Worm (Caenorhabditis elegans) whole organism, L4 larva: Measurements from ENCODE around the gene gmn-1.

Source experiments
- Y105C5A.15 ChIP-seq: fragments of 200-800 bp; sonication (Bioruptor generic); IDR thresholded peaks from 2 replicates; pipeline ENCODE4 v1.3.6; 2022; ENCODE audit warnings: missing genetic modification characterization, missing compliant biosample characterization
- ces-1 ChIP-seq: fragments of 150-350 bp; sonication (generic microtip); optimal IDR thresholded peaks from 4 replicates; lab custom pipeline; 2014; ENCODE audit warnings: missing biosample characterization, missing genetic modification reagents, missing genetic modification characterization
- cey-2 ChIP-seq: sonication (generic microtip); optimal IDR thresholded peaks from 3 replicates; lab custom pipeline; 2017; ENCODE audit warnings: missing genetic modification characterization, mild to moderate bottlenecking, missing compliant biosample characterization, antibody characterized with exemption, borderline replicate concordance; ENCODE audit not compliant: insufficient read depth
- ctbp-1 ChIP-seq: fragments of 200-800 bp; sonication (Bioruptor generic); IDR thresholded peaks from 2 replicates; pipeline ENCODE4 v1.3.6; 2022; ENCODE audit warnings: missing genetic modification reagents, missing genetic modification characterization, missing compliant biosample characterization
- daf-16 ChIP-seq, 3 experiments: sonication (generic microtip); optimal IDR thresholded peaks; 2 replicates each; lab custom pipeline; 2016 to 2017; ENCODE audit warnings: missing genetic modification characterization in 3 of 3, missing genetic modification reagents in 3 of 3, mild to moderate bottlenecking in 2 of 3, missing compliant biosample characterization in 2 of 3, missing biosample characterization in 1 of 3, moderate library complexity in 1 of 3
- dmd-9 ChIP-seq: fragments of 200-800 bp; sonication (Bioruptor generic); IDR thresholded peaks from 2 replicates; pipeline ENCODE4 v1.3.6; 2022; ENCODE audit warnings: missing genetic modification reagents, missing genetic modification characterization, missing compliant biosample characterization
- dve-1 ChIP-seq: sonication (generic microtip); optimal IDR thresholded peaks from 2 replicates; lab custom pipeline; 2017; ENCODE audit warnings: antibody characterized with exemption, mild to moderate bottlenecking, missing genetic modification characterization, missing compliant biosample characterization; ENCODE audit not compliant: insufficient read depth
- egl-43 ChIP-seq: fragments of 200-800 bp; sonication (Bioruptor generic); IDR thresholded peaks from 2 replicates; pipeline ENCODE4 v1.3.6; 2022; ENCODE audit warnings: missing genetic modification reagents, missing genetic modification characterization, missing compliant biosample characterization
- hif-1 ChIP-seq, 2 experiments: sonication (generic microtip); optimal IDR thresholded peaks; 2 replicates each; lab custom pipeline; 2016 to 2017; ENCODE audit warnings: missing compliant biosample characterization in 2 of 2, missing genetic modification characterization in 2 of 2, missing genetic modification reagents in 2 of 2, missing genotype in 2 of 2, mild to moderate bottlenecking in 1 of 2
- hmg-1.1 ChIP-seq: fragments of 200-800 bp; sonication (Bioruptor generic); IDR thresholded peaks from 2 replicates; pipeline ENCODE4 v1.3.6; 2022; ENCODE audit warnings: missing genetic modification reagents, missing genetic modification characterization, missing compliant biosample characterization
- jun-1 ChIP-seq: fragments of 150-350 bp; optimal IDR thresholded peaks from 2 replicates; lab custom pipeline; 2014; ENCODE audit warnings: missing biosample characterization, missing genetic modification reagents, missing genetic modification characterization
- lim-7 ChIP-seq: fragments of 200-800 bp; sonication (Bioruptor generic); IDR thresholded peaks from 2 replicates; pipeline ENCODE4 v1.3.6; 2022; ENCODE audit warnings: missing genetic modification characterization, missing compliant biosample characterization
- lin-1 ChIP-seq: fragments of 200-800 bp; sonication (Bioruptor generic); IDR thresholded peaks from 2 replicates; pipeline ENCODE4 v1.3.6; 2022; ENCODE audit warnings: missing genetic modification reagents, missing genetic modification characterization, missing compliant biosample characterization
- lin-13 ChIP-seq: fragments of 150-350 bp; optimal IDR thresholded peaks from 2 replicates; lab custom pipeline; 2014; ENCODE audit warnings: missing biosample characterization, missing genetic modification reagents, missing genetic modification characterization
- lin-15B ChIP-seq: fragments of 150-350 bp; sonication (generic microtip); optimal IDR thresholded peaks from 3 replicates; lab custom pipeline; 2014; ENCODE audit warnings: missing biosample characterization, missing genetic modification characterization
- lin-29 ChIP-seq: fragments of 200-800 bp; sonication (Bioruptor generic); IDR thresholded peaks from 2 replicates; pipeline ENCODE4 v1.3.6; 2022; ENCODE audit warnings: missing genetic modification reagents, missing genetic modification characterization, missing compliant biosample characterization
- lin-38 ChIP-seq: fragments of 200-800 bp; sonication (Bioruptor generic); IDR thresholded peaks from 2 replicates; pipeline ENCODE4 v1.3.6; 2022; ENCODE audit warnings: missing genetic modification reagents, missing genetic modification characterization, missing compliant biosample characterization
- mdt-29 ChIP-seq: fragments of 200-800 bp; sonication (Bioruptor generic); IDR thresholded peaks from 2 replicates; pipeline ENCODE4 v1.3.6; 2022; ENCODE audit warnings: missing genetic modification reagents, missing genetic modification characterization, missing compliant biosample characterization
- mep-1 ChIP-seq: fragments of 150-350 bp; sonication (generic microtip); optimal IDR thresholded peaks from 3 replicates; lab custom pipeline; 2014; ENCODE audit warnings: missing biosample characterization, missing genetic modification characterization
- nhr-25 ChIP-seq: sonication (generic microtip); optimal IDR thresholded peaks from 2 replicates; lab custom pipeline; 2017; ENCODE audit warnings: missing genetic modification characterization, mild to moderate bottlenecking, missing compliant biosample characterization, antibody characterized with exemption, moderate library complexity, borderline replicate concordance; ENCODE audit not compliant: insufficient read depth
- pqm-1 ChIP-seq: sonication (generic microtip); optimal IDR thresholded peaks from 2 replicates; lab custom pipeline; 2017; ENCODE audit warnings: missing biosample characterization, missing genetic modification characterization
- saeg-2 ChIP-seq: fragments of 200-800 bp; sonication (Bioruptor generic); IDR thresholded peaks from 2 replicates; pipeline ENCODE4 v1.3.6; 2022; ENCODE audit warnings: missing genetic modification reagents, missing genetic modification characterization, missing compliant biosample characterization
- set-16 ChIP-seq: fragments of 200-800 bp; sonication (Bioruptor generic); IDR thresholded peaks from 2 replicates; pipeline ENCODE4 v1.3.6; 2022; ENCODE audit warnings: missing genetic modification reagents, missing genetic modification characterization, missing compliant biosample characterization
- skn-1 ChIP-seq: fragments of 150-350 bp; optimal IDR thresholded peaks from 2 replicates; lab custom pipeline; 2014; ENCODE audit warnings: missing biosample characterization, missing genetic modification characterization
- snpc-1.2 ChIP-seq: fragments of 200-800 bp; sonication (Bioruptor generic); IDR thresholded peaks from 2 replicates; pipeline ENCODE4 v1.3.6; 2022; ENCODE audit warnings: missing genetic modification reagents, missing genetic modification characterization, missing compliant biosample characterization
- tra-1 ChIP-seq: fragments of 200-800 bp; sonication (Bioruptor generic); IDR thresholded peaks from 2 replicates; pipeline ENCODE4 v1.3.6; 2022; ENCODE audit warnings: missing genetic modification reagents, missing genetic modification characterization, missing compliant biosample characterization
- unc-62 ChIP-seq, 3 experiments: fragments of 150-350 bp in 1 of 3; sonication (generic microtip); optimal IDR thresholded peaks in 2 of 3; peaks in 1 of 3; 1 replicate in 1 of 3; 2 replicates in 2 of 3; lab custom pipeline; 2014 to 2017; ENCODE audit warnings: missing biosample characterization in 3 of 3, missing genetic modification characterization in 3 of 3, missing genetic modification reagents in 3 of 3, missing genotype in 1 of 3
- vab-7 ChIP-seq: fragments of 200-800 bp; sonication (Bioruptor generic); IDR thresholded peaks from 2 replicates; pipeline ENCODE4 v1.3.6; 2022; ENCODE audit warnings: missing genetic modification reagents, missing genetic modification characterization, missing compliant biosample characterization
- zfp-3 ChIP-seq: fragments of 200-800 bp; sonication (Bioruptor generic); conservative IDR thresholded peaks from 2 replicates; pipeline ENCODE4 v1.3.6; 2022; ENCODE audit warnings: missing genetic modification reagents, missing genetic modification characterization, missing compliant biosample characterization

The gmn-1 gene

DNA sequence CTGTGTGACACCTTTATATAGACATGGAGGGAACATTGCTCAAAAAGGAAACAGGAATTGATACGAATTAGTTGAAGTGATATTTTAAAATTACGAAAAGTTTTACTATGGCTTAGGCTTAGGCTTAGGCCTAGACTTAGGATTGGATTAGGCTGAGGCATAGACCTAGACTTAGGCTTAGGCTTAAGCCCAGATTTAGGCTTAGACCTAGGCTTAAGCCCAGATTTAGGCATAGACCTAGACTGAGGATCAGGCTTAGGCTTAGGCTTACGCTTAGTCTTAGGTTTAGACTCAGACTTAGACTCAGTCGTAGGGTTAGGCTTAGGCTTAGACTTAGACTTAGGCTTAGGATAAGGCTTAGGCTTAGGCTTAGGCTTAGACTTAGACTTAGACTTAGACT lies 29.1 kb downstream of the gmn-1 start:
- no peak for TF ChIP-seq saeg-2 (GFP tag; lab: Robert Waterston, UW)
- peak in 1 of 2 experiments; percentile 84 for TF ChIP-seq unc-62 (GFP tag; optimal IDR thresholded peaks at IDR 0.05 in 1 of 2; lab: Kevin White, UChicago)
- TF ChIP-seq unc-62 (tag; optimal IDR thresholded peaks at IDR 0.05; lab: Kevin White, UChicago) = no peak

- TF ChIP-seq ctbp-1 (no peak), mep-1 (no peak), zfp-3 (GFP tag; lab: Robert Waterston, UW) (no peak), cey-2 (tag; lab: Kevin White, UChicago) (no peak), ces-1 (no peak), jun-1 (no peak), lin-13 (GFP tag; lab: Kevin White, UChicago) (no peak), nhr-25 (tag; lab: Kevin White, UChicago) (no peak), mdt-29 (GFP tag; lab: Robert Waterston, UW) (no peak), lin-1 (GFP tag; lab: Robert Waterston, UW) (no peak), egl-43 (GFP tag; lab: Robert Waterston, UW) (no peak)
- TF ChIP-seq, all 104 proteins: peak for 0
Measured at ce11 chrIII:12194190-12194589, 30.9 kb downstream of the gmn-1 start, which contains the start of gene Y75B8A.44. Y75B8A.44 (plus strand) TSS chrIII:12194490.

DNA sequence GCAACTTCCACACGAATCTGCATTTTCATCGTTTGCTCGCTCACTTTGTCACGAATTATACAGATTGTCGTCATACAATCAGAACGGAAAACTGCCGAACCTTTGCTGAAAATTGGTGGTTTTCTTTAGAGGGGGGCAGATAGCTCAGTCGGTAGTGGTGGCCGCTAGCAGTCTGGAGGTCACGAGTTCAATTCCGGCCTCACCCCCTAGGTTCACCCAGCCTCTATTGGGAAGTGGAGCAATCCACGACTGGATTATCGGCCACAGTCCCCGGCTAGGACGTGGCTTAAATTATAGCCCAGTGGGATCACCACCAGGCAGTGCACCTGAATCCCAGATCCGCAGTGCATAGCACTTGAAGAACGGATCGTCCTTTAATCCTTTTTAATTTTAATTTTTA lies 32.5 kb downstream of the gmn-1 start:
- TF ChIP-seq snpc-1.2 (GFP tag; lab: Robert Waterston, UW) (0 out of 2 replicates have a peak, but pooled peaks have one; percentile 27), ctbp-1 (0 out of 2 replicates have a peak, but pooled peaks have one; percentile 10), dmd-9 (GFP tag; lab: Robert Waterston, UW) (peak; percentile 45; the same call in 1 of the 2 replicates), egl-43 (GFP tag; lab: Robert Waterston, UW) (peak; percentile 55; the same call in 1 of the 2 replicates), set-16 (GFP tag; lab: Robert Waterston, UW) (peak; percentile 47; the same call in 1 of the 2 replicates), lin-38 (GFP tag; lab: Robert Waterston, UW) (peak; percentile 39; the same call in 1 of the 2 replicates), lim-7 (peak; percentile 54; the same call in 1 of the 2 replicates)

DNA sequence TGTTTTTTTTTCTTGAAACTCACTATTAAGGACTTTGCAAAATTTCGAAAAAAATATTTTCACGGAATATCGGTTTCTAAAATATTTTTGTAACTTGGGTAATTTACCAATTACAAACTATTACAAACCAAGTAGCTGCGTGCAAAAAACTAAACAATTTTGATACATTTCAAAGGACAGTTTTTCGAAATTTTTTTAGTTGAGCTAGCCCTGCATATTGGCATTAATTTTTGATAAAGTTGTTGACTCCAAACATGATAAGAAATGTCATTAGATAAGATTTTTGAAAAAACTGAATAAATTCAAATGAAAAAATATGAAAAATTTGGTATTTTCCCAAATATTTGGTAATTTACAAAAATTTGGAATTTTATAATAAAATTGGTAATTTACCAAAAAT lies 36.9 kb downstream of the gmn-1 start:
- TF ChIP-seq vab-7 (GFP tag; lab: Robert Waterston, UW) = no peak
- peak; percentile 22 for TF ChIP-seq pqm-1 (tag; lab: Kevin White, UChicago)
- no peak for TF ChIP-seq daf-16 (GFP tag; optimal IDR thresholded peaks at IDR 0.05; lab: Kevin White, UChicago)
- TF ChIP-seq daf-16 (tag; optimal IDR thresholded peaks at IDR 0.05; lab: Kevin White, UChicago) = peak; percentile 75
- TF ChIP-seq dve-1 (tag; lab: Kevin White, UChicago) = peak; percentile 12

ce11 chrIII:12186111-12186510 lies 39.0 kb downstream of the gmn-1 start, which contains the start of gene lury-1:
lury-1 (plus strand) TSS chrIII:12186411.
- TF ChIP-seq tra-1 = no peak
- TF ChIP-seq lin-29 (GFP tag; lab: Robert Waterston, UW) = no peak

- TF ChIP-seq unc-62 (GFP tag; optimal IDR thresholded peaks at IDR 0.05 in 1 of 2; lab: Kevin White, UChicago) (no peak), unc-62 (tag; optimal IDR thresholded peaks at IDR 0.05; lab: Kevin White, UChicago) (no peak), hif-1 (tag; optimal IDR thresholded peaks at IDR 0.05; lab: Kevin White, UChicago) (no peak), hmg-1.1 (GFP tag; lab: Robert Waterston, UW) (no peak), lin-15B (tag; lab: Kevin White, UChicago) (no peak), pqm-1 (tag; lab: Kevin White, UChicago) (no peak), skn-1 (tag; lab: Kevin White, UChicago) (no peak), Y105C5A.15 (GFP tag; lab: Robert Waterston, UW) (no peak)
Measured at ce11 chrIII:12182919-12183318, 42.2 kb downstream of the gmn-1 start, which contains the start of gene Y75B8A.10. Y75B8A.10 (minus strand) TSS chrIII:12183019.
